Fruit fly (Drosophila melanogaster) whole organism, embryonic: ENCODE data around the gene CG12814.

Experiments
- Atf3 ChIP-seq: fragments of 200-800 bp; sonication (Bioruptor generic); optimal IDR thresholded peaks from 3 replicates; lab custom pipeline; 2016; ENCODE audit warnings: missing biosample characterization, missing genetic modification characterization
- CG10565 ChIP-seq: fragments of 200-800 bp; sonication (Bioruptor generic); optimal IDR thresholded peaks from 3 replicates; lab custom pipeline; 2016; ENCODE audit warnings: missing biosample characterization, mild to moderate bottlenecking, missing genetic modification characterization
- CG12071 ChIP-seq: fragments of 200-800 bp; sonication (Bioruptor generic); optimal IDR thresholded peaks from 3 replicates; lab custom pipeline; 2018; ENCODE audit warnings: missing biosample characterization, mild to moderate bottlenecking, missing genetic modification characterization
- CG12769 ChIP-seq: fragments of 200-800 bp; sonication (Bioruptor generic); optimal IDR thresholded peaks from 2 replicates; lab custom pipeline; 2019; ENCODE audit warnings: missing biosample characterization, mild to moderate bottlenecking, missing genetic modification characterization, moderate library complexity
- CG13287 ChIP-seq: fragments of 200-800 bp; sonication (Bioruptor generic); IDR thresholded peaks from 2 replicates; pipeline ENCODE4 v1.3.6; 2022; ENCODE audit warnings: missing biosample characterization, missing genetic modification characterization; ENCODE audit not compliant: partially characterized antibody
- CG13296 ChIP-seq: fragments of 200-800 bp; sonication (Bioruptor generic); optimal IDR thresholded peaks from 3 replicates; lab custom pipeline; 2018; ENCODE audit warnings: missing biosample characterization, mild to moderate bottlenecking, missing genetic modification characterization
- CG13894 ChIP-seq: fragments of 200-800 bp; sonication (Bioruptor generic); optimal IDR thresholded peaks from 3 replicates; lab custom pipeline; 2018; ENCODE audit warnings: missing biosample characterization, mild to moderate bottlenecking, missing genetic modification characterization, moderate library complexity
- CG14710 ChIP-seq: fragments of 200-800 bp; sonication (Bioruptor generic); optimal IDR thresholded peaks from 3 replicates; lab custom pipeline; 2019; ENCODE audit warnings: missing biosample characterization, mild to moderate bottlenecking, missing genetic modification characterization, moderate library complexity
- CG1647 ChIP-seq: fragments of 200-800 bp; sonication (Bioruptor generic); optimal IDR thresholded peaks from 3 replicates; lab custom pipeline; 2016; ENCODE audit warnings: missing biosample characterization, missing genetic modification characterization
- CG17912 ChIP-seq: fragments of 200-800 bp; sonication (Bioruptor generic); optimal IDR thresholded peaks from 2 replicates; lab custom pipeline; 2018; ENCODE audit warnings: missing biosample characterization, mild to moderate bottlenecking, missing genetic modification characterization
- CG2678 ChIP-seq: fragments of 200-800 bp; sonication (Bioruptor generic); optimal IDR thresholded peaks from 3 replicates; lab custom pipeline; 2019; ENCODE audit warnings: missing biosample characterization, mild to moderate bottlenecking, missing genetic modification characterization, moderate library complexity
- CG4360 ChIP-seq: fragments of 200-800 bp; sonication (Bioruptor generic); IDR thresholded peaks from 2 replicates; pipeline ENCODE4 v1.3.6; 2022; ENCODE audit warnings: missing biosample characterization, missing genetic modification characterization
- CG5953 ChIP-seq: fragments of 200-800 bp; sonication (Bioruptor generic); IDR thresholded peaks from 2 replicates; pipeline ENCODE4 v1.3.6; 2022; ENCODE audit warnings: missing biosample characterization, missing genetic modification characterization
- CG6254 ChIP-seq: fragments of 200-800 bp; sonication (Bioruptor generic); optimal IDR thresholded peaks from 3 replicates; lab custom pipeline; 2017; ENCODE audit warnings: mild to moderate bottlenecking, missing biosample characterization, missing genetic modification reagents, missing genetic modification characterization
- CG6791 ChIP-seq: fragments of 200-800 bp; sonication (Bioruptor generic); IDR thresholded peaks from 3 replicates; pipeline ENCODE4 v1.3.6; 2022; ENCODE audit warnings: missing biosample characterization, missing genetic modification characterization; ENCODE audit not compliant: partially characterized antibody
- CG8281 ChIP-seq: fragments of 200-800 bp; sonication (Bioruptor generic); optimal IDR thresholded peaks from 2 replicates; lab custom pipeline; 2018; ENCODE audit warnings: missing biosample characterization, mild to moderate bottlenecking, missing genetic modification characterization, moderate library complexity
- CG8290 ChIP-seq, 3 experiments: fragments of 200-800 bp; sonication (Bioruptor generic); optimal IDR thresholded peaks; 2 replicates each; lab custom pipeline; 2016 to 2019; ENCODE audit warnings: missing biosample characterization in 3 of 3, missing genetic modification characterization in 3 of 3, mild to moderate bottlenecking in 2 of 3, moderate library complexity in 1 of 3
- CG9215 ChIP-seq: fragments of 200-800 bp; sonication (Bioruptor generic); IDR thresholded peaks from 2 replicates; pipeline ENCODE4 v1.3.6; 2022; ENCODE audit warnings: missing biosample characterization, missing genetic modification characterization
- CG9932 ChIP-seq: fragments of 200-800 bp; sonication (Bioruptor generic); IDR thresholded peaks from 2 replicates; pipeline ENCODE4 v1.3.6; 2022; ENCODE audit warnings: missing biosample characterization, missing genetic modification characterization
- HLH54F ChIP-seq: fragments of 200-800 bp; sonication (Bioruptor generic); optimal IDR thresholded peaks from 3 replicates; lab custom pipeline; 2016; ENCODE audit warnings: missing biosample characterization, missing genetic modification characterization
- Hmr ChIP-seq: fragments of 200-800 bp; sonication (Bioruptor generic); optimal IDR thresholded peaks from 3 replicates; lab custom pipeline; 2017; ENCODE audit warnings: mild to moderate bottlenecking, missing biosample characterization, missing genetic modification reagents, missing genetic modification characterization
- Hr39 ChIP-seq: fragments of >200 bp; optimal IDR thresholded peaks from 2 replicates; lab custom pipeline; 2017
- MESR4 ChIP-seq: fragments of 200-800 bp; sonication (Bioruptor generic); optimal IDR thresholded peaks from 2 replicates; lab custom pipeline; 2018; ENCODE audit warnings: missing biosample characterization, mild to moderate bottlenecking, missing genetic modification characterization, moderate library complexity
- Med ChIP-seq: fragments of 200-800 bp; sonication (Bioruptor generic); peaks from one replicate; lab custom pipeline; 2016; ENCODE audit warnings: missing biosample characterization, missing genetic modification characterization, mild to moderate bottlenecking, inconsistent platforms, moderate library complexity
- NFAT ChIP-seq: fragments of 200-800 bp; sonication (Bioruptor generic); IDR thresholded peaks from 2 replicates; pipeline ENCODE4 v1.3.6; 2022; ENCODE audit warnings: missing biosample characterization, missing genetic modification characterization
- NK7.1 ChIP-seq: fragments of 200-800 bp; sonication (Bioruptor generic); optimal IDR thresholded peaks from 3 replicates; lab custom pipeline; 2016; ENCODE audit warnings: missing biosample characterization, missing genetic modification characterization
- Pdp1 ChIP-seq, 2 experiments: fragments of 200-800 bp; sonication (Bioruptor generic); optimal IDR thresholded peaks; 3 replicates each; lab custom pipeline; 2016; ENCODE audit warnings: missing biosample characterization in 2 of 2, missing genetic modification characterization in 2 of 2, mild to moderate bottlenecking in 1 of 2, moderate library complexity in 1 of 2
- Rfx ChIP-seq: fragments of 200-800 bp; sonication (Bioruptor generic); IDR thresholded peaks from 2 replicates; pipeline ENCODE4 v1.3.6; 2022; ENCODE audit warnings: missing biosample characterization, missing genetic modification characterization
- Stat92E ChIP-seq, 3 experiments: fragments of >200 bp in 2 of 3; fragments of 200-800 bp in 1 of 3; sonication (Bioruptor generic) in 1 of 3; optimal IDR thresholded peaks; 2 replicates each; lab custom pipeline; 2017 to 2019; ENCODE audit warnings: missing biosample characterization in 3 of 3, missing genetic modification characterization in 3 of 3, mild to moderate bottlenecking in 1 of 3, moderate library complexity in 1 of 3
- bigmax ChIP-seq: fragments of 200-800 bp; sonication (Bioruptor generic); optimal IDR thresholded peaks from 2 replicates; lab custom pipeline; 2018; ENCODE audit warnings: missing biosample characterization, mild to moderate bottlenecking, missing genetic modification characterization
- br ChIP-seq: fragments of >200 bp; optimal IDR thresholded peaks from 2 replicates; lab custom pipeline; 2017
- bsh ChIP-seq, 2 experiments: fragments of 200-800 bp; sonication (Bioruptor generic); optimal IDR thresholded peaks; 2 replicates each; lab custom pipeline; 2017 to 2018; ENCODE audit warnings: mild to moderate bottlenecking in 2 of 2, missing biosample characterization in 2 of 2, missing genetic modification characterization in 2 of 2, moderate library complexity in 1 of 2
- caup ChIP-seq: fragments of 200-800 bp; sonication (Bioruptor generic); optimal IDR thresholded peaks from 3 replicates; lab custom pipeline; 2017; ENCODE audit warnings: missing biosample characterization, mild to moderate bottlenecking, missing genetic modification characterization, moderate library complexity; ENCODE audit not compliant: severe bottlenecking
- chinmo ChIP-seq: fragments of 200-800 bp; sonication (Bioruptor generic); IDR thresholded peaks from 4 replicates; pipeline ENCODE4 v1.3.6; 2022; ENCODE audit warnings: missing biosample characterization, missing genetic modification characterization; ENCODE audit not compliant: partially characterized antibody
- crp ChIP-seq, 2 experiments: fragments of 200-800 bp; sonication (Bioruptor generic); optimal IDR thresholded peaks; 2 replicates in 1 of 2; 3 replicates in 1 of 2; lab custom pipeline; 2017; ENCODE audit warnings: missing biosample characterization in 2 of 2, missing genetic modification characterization in 2 of 2, mild to moderate bottlenecking in 1 of 2, moderate library complexity in 1 of 2
- hb ChIP-seq: fragments of 200-800 bp; sonication (Bioruptor generic); IDR thresholded peaks from 3 replicates; pipeline ENCODE4 v1.3.6; 2022; ENCODE audit warnings: missing biosample characterization, missing genetic modification characterization; ENCODE audit not compliant: partially characterized antibody
- hth ChIP-seq: fragments of >200 bp; optimal IDR thresholded peaks from 2 replicates; lab custom pipeline; 2017; ENCODE audit warnings: inconsistent platforms
- jumu ChIP-seq: fragments of 200-800 bp; sonication (Bioruptor generic); optimal IDR thresholded peaks from 3 replicates; lab custom pipeline; 2016; ENCODE audit warnings: missing biosample characterization, missing genetic modification characterization
- lab ChIP-seq: fragments of 200-800 bp; sonication (Bioruptor generic); optimal IDR thresholded peaks from 3 replicates; lab custom pipeline; 2017; ENCODE audit warnings: missing biosample characterization, missing genetic modification characterization, mild to moderate bottlenecking, moderate library complexity, missing genetic modification reagents
- rib ChIP-seq: fragments of 200-800 bp; sonication (Bioruptor generic); IDR thresholded peaks from 2 replicates; pipeline ENCODE4 v1.3.6; 2022; ENCODE audit warnings: missing biosample characterization, missing genetic modification characterization
- run ChIP-seq: fragments of 200-800 bp; sonication (Bioruptor generic); optimal IDR thresholded peaks from 3 replicates; lab custom pipeline; 2018; ENCODE audit warnings: missing biosample characterization, mild to moderate bottlenecking, missing genetic modification characterization
- salm ChIP-seq: fragments of 200-800 bp; sonication (Bioruptor generic); optimal IDR thresholded peaks from 2 replicates; lab custom pipeline; 2018; ENCODE audit warnings: missing biosample characterization, mild to moderate bottlenecking, missing genetic modification characterization
- sd ChIP-seq: fragments of 200-800 bp; sonication (Bioruptor generic); optimal IDR thresholded peaks from 3 replicates; lab custom pipeline; 2018; ENCODE audit warnings: missing biosample characterization, mild to moderate bottlenecking, missing genetic modification characterization, moderate library complexity
- sens-2 ChIP-seq: fragments of 200-800 bp; sonication (Bioruptor generic); IDR thresholded peaks from 2 replicates; pipeline ENCODE4 v1.3.6; 2022; ENCODE audit warnings: missing biosample characterization, missing genetic modification characterization
- sob ChIP-seq: fragments of 200-800 bp; sonication (Bioruptor generic); IDR thresholded peaks from 2 replicates; pipeline ENCODE4 v1.3.6; 2022; ENCODE audit warnings: missing biosample characterization, missing genetic modification characterization
- vfl ChIP-seq: fragments of 200-800 bp; sonication (Bioruptor generic); optimal IDR thresholded peaks from 2 replicates; lab custom pipeline; 2016; ENCODE audit warnings: missing biosample characterization, missing genetic modification characterization

CG12814 gene

DNA sequence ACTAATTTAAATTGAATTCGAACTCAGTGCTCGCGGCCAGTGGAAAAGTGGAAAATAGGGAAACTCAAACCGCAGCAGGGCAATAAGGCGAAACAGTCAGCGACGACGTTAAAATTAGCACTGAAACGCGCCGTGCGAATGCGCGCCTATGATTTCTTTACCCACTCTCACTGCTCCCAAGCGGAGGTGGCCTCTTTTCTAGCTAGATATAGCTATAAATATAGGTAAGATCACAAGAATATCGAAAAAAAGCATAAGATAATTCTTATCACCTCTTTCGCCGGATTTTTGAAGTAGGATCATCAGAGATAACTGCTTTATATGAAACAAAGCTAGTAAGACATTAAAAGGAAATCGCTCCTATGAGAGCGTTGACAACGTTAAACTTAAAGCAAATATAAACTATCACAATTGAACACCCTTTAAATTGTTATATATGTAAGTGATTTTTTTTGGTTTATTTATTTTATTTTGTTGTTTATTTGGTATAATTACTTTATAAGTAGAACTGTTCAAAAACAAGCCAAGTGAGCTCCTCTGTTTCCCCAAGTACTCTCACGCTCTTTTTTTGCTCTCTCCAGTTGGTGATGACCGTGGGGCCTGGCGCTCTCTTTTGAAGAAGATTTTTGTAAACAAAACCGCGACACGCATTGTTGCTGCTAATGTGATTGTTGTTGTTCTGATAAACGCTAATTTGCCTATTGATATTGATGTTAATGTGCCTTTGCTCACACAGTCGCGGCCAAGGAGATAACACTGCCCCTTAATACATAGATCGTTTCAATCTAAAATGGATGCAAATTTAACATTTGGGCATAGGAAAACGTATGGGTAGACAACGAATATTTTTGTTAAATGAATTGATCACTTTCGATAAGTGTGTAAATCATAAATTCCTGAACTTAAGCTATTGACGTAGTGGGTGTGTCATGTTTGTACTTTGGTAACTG, 49.5 kb downstream of the CG12814 start, which contains the start of gene tws (continued):
- TF ChIP-seq rib (GFP tag; lab: Robert Waterston, UW) (peak; percentile 57), CG14710 (tag; lab: Kevin White, UChicago) (peak; percentile 0), CG13287 (GFP tag; lab: Robert Waterston, UW) (no peak; the same call in 1 of the 2 replicates), CG10565 (GFP tag; lab: Kevin White, UChicago) (no peak), jumu (GFP tag; lab: Kevin White, UChicago) (no peak), crp (GFP tag; optimal IDR thresholded peaks at IDR 0.05; lab: Kevin White, UChicago) (no peak), CG5953 (GFP tag; lab: Robert Waterston, UW) (no peak), vfl (no peak), hb (GFP tag; lab: Robert Waterston, UW) (no peak), sens-2 (no peak), Stat92E (GFP tag; optimal IDR thresholded peaks at IDR 0.05; lab: Kevin White, UChicago) (no peak), CG12071 (GFP tag; lab: Kevin White, UChicago) (peak; percentile 81), CG1647 (GFP tag; lab: Kevin White, UChicago) (no peak), CG2678 (tag; lab: Kevin White, UChicago) (peak; percentile 64), Atf3 (GFP tag; lab: Kevin White, UChicago) (no peak), CG17912 (GFP tag; lab: Kevin White, UChicago) (no peak), salm (tag; lab: Kevin White, UChicago) (no peak), hth (lab: Kevin White, UChicago) (no peak), br (lab: Kevin White, UChicago) (no peak)

DNA sequence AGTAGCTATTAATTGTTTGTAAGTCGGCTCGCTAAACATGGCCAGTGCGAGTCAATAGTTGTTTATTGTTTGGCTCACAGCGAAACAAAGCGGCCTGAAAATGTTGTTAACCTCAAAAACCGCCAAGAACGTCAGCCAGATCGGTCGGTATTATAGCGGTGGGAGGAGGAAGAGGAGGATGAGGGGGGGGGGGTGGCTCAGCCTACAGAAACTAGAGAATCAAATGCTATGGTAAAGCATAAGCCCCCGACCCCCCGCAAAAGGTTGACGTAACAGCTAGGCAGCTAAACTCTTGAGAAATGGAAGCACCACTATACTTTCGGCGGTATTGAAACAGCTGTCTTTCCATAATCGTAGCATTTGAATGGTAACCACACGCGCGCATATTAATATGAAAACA, 50.5 kb downstream of the CG12814 start:
- TF ChIP-seq Hmr (peak; percentile 13), jumu (GFP tag; lab: Kevin White, UChicago) (no peak), run (tag; lab: Kevin White, UChicago) (no peak), CG4360 (GFP tag; lab: Robert Waterston, UW) (no peak), Rfx (GFP tag; lab: Robert Waterston, UW) (peak; percentile 23), bigmax (GFP tag; lab: Kevin White, UChicago) (peak; percentile 72), CG13296 (GFP tag; lab: Kevin White, UChicago) (no peak), MESR4 (GFP tag; lab: Kevin White, UChicago) (no peak), NK7.1 (GFP tag; lab: Kevin White, UChicago) (no peak), CG9215 (no peak), chinmo (peak; percentile 58; the same call in 1 of the 4 replicates), NFAT (0 out of 2 replicates have a peak, but pooled peaks have one; percentile 13), CG13894 (tag; lab: Kevin White, UChicago) (peak; percentile 71), bsh (GFP tag; optimal IDR thresholded peaks at IDR 0.05; lab: Kevin White, UChicago) (no peak), sd (peak; percentile 3), CG8290 (GFP tag; optimal IDR thresholded peaks at IDR 0.05; lab: Kevin White, UChicago) (no peak), CG8290 (tag; optimal IDR thresholded peaks at IDR 0.05; lab: Kevin White, UChicago) (peak in 1 of 2 experiments; percentile 30), CG12769 (tag; lab: Kevin White, UChicago) (peak; percentile 30), Pdp1 (GFP tag; optimal IDR thresholded peaks at IDR 0.05; lab: Kevin White, UChicago) (peak in 1 of 2 experiments; percentile 38), Hr39 (lab: Kevin White, UChicago) (no peak), Med (GFP tag; lab: Kevin White, UChicago) (peak; percentile 26), CG6254 (no peak), lab (GFP tag; lab: Kevin White, UChicago) (peak; percentile 3), sob (GFP tag; lab: Robert Waterston, UW) (0 out of 2 replicates have a peak, but pooled peaks have one; percentile 21), CG8281 (tag; lab: Kevin White, UChicago) (peak; percentile 8), caup (GFP tag; lab: Kevin White, UChicago) (no peak), CG9932 (peak; percentile 34; the same call in 1 of the 2 replicates), CG6791 (GFP tag; lab: Robert Waterston, UW) (0 out of 3 replicates have a peak, but pooled peaks have one; percentile 15), HLH54F (GFP tag; lab: Kevin White, UChicago) (no peak)
